Worm (Caenorhabditis elegans): ENCODE results near the gene glt-3.

DNA sequence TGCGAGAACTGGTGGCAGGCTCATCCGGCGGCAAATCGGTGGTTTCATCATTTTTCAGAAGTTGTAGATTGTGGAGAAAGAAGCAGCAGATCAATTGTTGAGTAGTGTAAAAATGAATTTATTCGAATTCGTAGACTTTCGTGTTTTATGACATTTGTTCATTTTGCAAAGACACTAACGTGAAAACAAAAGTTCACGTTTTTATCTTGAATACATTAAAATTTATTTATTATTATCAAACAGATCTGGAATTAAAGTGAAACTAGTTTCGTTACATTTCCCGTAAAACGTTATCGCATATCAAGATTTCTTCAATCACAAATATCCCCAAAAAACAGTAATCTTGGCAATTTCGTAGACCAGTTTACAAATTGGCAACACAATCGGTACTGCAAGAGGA, 16.8 kb downstream of the glt-3 start, which contains the start of gene T14G10.8:
- TF ChIP-seq snpc-4 (tag; optimal IDR thresholded peaks at IDR 0.05) (no peak), ztf-11 (tag; optimal IDR thresholded peaks at IDR 0.05) (no peak), unc-62 (GFP tag; optimal IDR thresholded peaks at IDR 0.05) (no peak), lin-39 (tag; optimal IDR thresholded peaks at IDR 0.05) (no peak), elt-1 (tag; optimal IDR thresholded peaks at IDR 0.05) (no peak), ztf-4 (tag; optimal IDR thresholded peaks at IDR 0.05) (no peak)
